Worm (Caenorhabditis elegans): ENCODE results near the gene Y7A5A.3.

- TF ChIP-seq tab-1 (GFP tag; IDR thresholded peaks at IDR 0.05) (no peak), ztf-23 (GFP tag; IDR thresholded peaks at IDR 0.05) (no peak), ztf-29 (GFP tag; IDR thresholded peaks at IDR 0.05) (no peak), flt-1 (GFP tag; IDR thresholded peaks at IDR 0.05) (no peak), med-1 (GFP tag; optimal IDR thresholded peaks at IDR 0.05; ENCODE audit: insufficient read depth) (no peak), klf-2 (GFP tag; conservative IDR thresholded peaks at IDR 0.05) (no peak), cog-1 (tag; optimal IDR thresholded peaks at IDR 0.05) (no peak)
These were observed 18.3 kb downstream of the Y7A5A.3 start, which contains the start of gene bus-17 for ce11 chrX:15766147-15766546.
